Fruit fly (Drosophila melanogaster) whole organism, embryonic: ENCODE results near the gene CG14401.

Experiments
- B-H1 ChIP-seq: fragments of 200-800 bp; sonication (Bioruptor generic); IDR thresholded peaks from 3 replicates; pipeline ENCODE4 v1.3.6; 2022; ENCODE audit warnings: missing biosample characterization, missing genetic modification characterization
- CG11093 ChIP-seq: fragments of 200-800 bp; sonication (Bioruptor generic); IDR thresholded peaks from 3 replicates; pipeline ENCODE4 v1.3.6; 2022; ENCODE audit warnings: missing biosample characterization, missing genetic modification characterization
- CG11398 ChIP-seq: fragments of 200-800 bp; sonication (Bioruptor generic); optimal IDR thresholded peaks from 2 replicates; lab custom pipeline; 2016; ENCODE audit warnings: missing biosample characterization, missing genetic modification characterization
- CG11696 ChIP-seq: fragments of 200-800 bp; sonication (Bioruptor generic); IDR thresholded peaks from 2 replicates; pipeline ENCODE4 v1.3.6; 2022; ENCODE audit warnings: missing biosample characterization, missing genetic modification characterization
- CG11723 ChIP-seq: fragments of 200-800 bp; sonication (Bioruptor generic); optimal IDR thresholded peaks from 2 replicates; lab custom pipeline; 2017; ENCODE audit warnings: missing biosample characterization, mild to moderate bottlenecking, missing genetic modification characterization
- CG12155 ChIP-seq: fragments of 200-800 bp; sonication (Bioruptor generic); optimal IDR thresholded peaks from 3 replicates; lab custom pipeline; 2016; ENCODE audit warnings: missing biosample characterization, missing genetic modification characterization
- CG12942 ChIP-seq: fragments of 200-800 bp; sonication (Bioruptor generic); optimal IDR thresholded peaks from 3 replicates; lab custom pipeline; 2016; ENCODE audit warnings: missing biosample characterization, missing genetic modification characterization
- CG1832 ChIP-seq: fragments of 200-800 bp; sonication (Bioruptor generic); optimal IDR thresholded peaks from 2 replicates; lab custom pipeline; 2017; ENCODE audit warnings: missing biosample characterization, mild to moderate bottlenecking, missing genetic modification characterization, inconsistent platforms
- CG2202 ChIP-seq: fragments of 200-800 bp; sonication (Bioruptor generic); optimal IDR thresholded peaks from 2 replicates; lab custom pipeline; 2018; ENCODE audit warnings: missing biosample characterization, mild to moderate bottlenecking, missing genetic modification characterization
- CG34376 ChIP-seq: fragments of 200-800 bp; sonication (Bioruptor generic); optimal IDR thresholded peaks from 2 replicates; lab custom pipeline; 2018; ENCODE audit warnings: missing biosample characterization, mild to moderate bottlenecking, missing genetic modification characterization
- CG3847 ChIP-seq: fragments of 200-800 bp; sonication (Bioruptor generic); IDR thresholded peaks from 2 replicates; pipeline ENCODE4 v1.3.6; 2022; ENCODE audit warnings: missing biosample characterization, missing genetic modification characterization
- CG4617 ChIP-seq: fragments of 200-800 bp; sonication (Bioruptor generic); optimal IDR thresholded peaks from 3 replicates; lab custom pipeline; 2016; ENCODE audit warnings: missing biosample characterization, missing genetic modification characterization, borderline replicate concordance
- CG4707 ChIP-seq: fragments of 200-800 bp; sonication (Bioruptor generic); optimal IDR thresholded peaks from 2 replicates; lab custom pipeline; 2018; ENCODE audit warnings: missing biosample characterization, mild to moderate bottlenecking, missing genetic modification characterization, moderate library complexity
- CG6654 ChIP-seq: fragments of 200-800 bp; sonication (Bioruptor generic); optimal IDR thresholded peaks from 2 replicates; lab custom pipeline; 2017; ENCODE audit warnings: missing biosample characterization, mild to moderate bottlenecking, missing genetic modification characterization
- CG6765 ChIP-seq: fragments of 200-800 bp; sonication (Bioruptor generic); optimal IDR thresholded peaks from 3 replicates; lab custom pipeline; 2017; ENCODE audit warnings: missing biosample characterization, mild to moderate bottlenecking, missing genetic modification characterization
- CG6813 ChIP-seq: fragments of 200-800 bp; sonication (Bioruptor generic); optimal IDR thresholded peaks from 2 replicates; lab custom pipeline; 2017; ENCODE audit warnings: missing biosample characterization, missing genetic modification characterization, mild to moderate bottlenecking, moderate library complexity, missing genetic modification reagents
- CG7963 ChIP-seq: fragments of 200-800 bp; sonication (Bioruptor generic); IDR thresholded peaks from 3 replicates; pipeline ENCODE4 v1.3.6; 2022; ENCODE audit warnings: missing biosample characterization, missing genetic modification characterization; ENCODE audit not compliant: partially characterized antibody
- CG8478 ChIP-seq: fragments of >200 bp; optimal IDR thresholded peaks from 2 replicates; lab custom pipeline; 2018
- Chrac-16 ChIP-seq: fragments of 200-800 bp; sonication (Bioruptor generic); optimal IDR thresholded peaks from 3 replicates; lab custom pipeline; 2016; ENCODE audit warnings: missing biosample characterization, missing genetic modification characterization
- CrebB ChIP-seq: fragments of 200-800 bp; sonication (Bioruptor generic); optimal IDR thresholded peaks from 3 replicates; lab custom pipeline; 2018; ENCODE audit warnings: missing biosample characterization, mild to moderate bottlenecking, missing genetic modification characterization
- ERR ChIP-seq: fragments of 200-800 bp; sonication (Bioruptor generic); optimal IDR thresholded peaks from 2 replicates; lab custom pipeline; 2016; ENCODE audit warnings: missing biosample characterization, missing genetic modification characterization
- Hmr ChIP-seq: fragments of 200-800 bp; sonication (Bioruptor generic); optimal IDR thresholded peaks from 3 replicates; lab custom pipeline; 2017; ENCODE audit warnings: mild to moderate bottlenecking, missing biosample characterization, missing genetic modification reagents, missing genetic modification characterization
- Hmx ChIP-seq: fragments of 200-800 bp; sonication (Bioruptor generic); optimal IDR thresholded peaks from 2 replicates; lab custom pipeline; 2016; ENCODE audit warnings: missing biosample characterization, missing genetic modification characterization
- Hr39 ChIP-seq: fragments of >200 bp; optimal IDR thresholded peaks from 2 replicates; lab custom pipeline; 2017
- Hsf ChIP-seq: fragments of 200-800 bp; sonication (Bioruptor generic); optimal IDR thresholded peaks from 3 replicates; lab custom pipeline; 2016; ENCODE audit warnings: missing biosample characterization, missing genetic modification characterization
- NFAT ChIP-seq: fragments of 200-800 bp; sonication (Bioruptor generic); IDR thresholded peaks from 2 replicates; pipeline ENCODE4 v1.3.6; 2022; ENCODE audit warnings: missing biosample characterization, missing genetic modification characterization
- ap ChIP-seq: fragments of 200-800 bp; sonication (Bioruptor generic); IDR thresholded peaks from 2 replicates; pipeline ENCODE4 v1.3.6; 2022; ENCODE audit warnings: missing biosample characterization, missing genetic modification characterization
- ase ChIP-seq: fragments of 200-800 bp; sonication (Bioruptor generic); IDR thresholded peaks from 3 replicates; pipeline ENCODE4 v1.3.6; 2022; ENCODE audit warnings: missing biosample characterization, missing genetic modification characterization
- bsh ChIP-seq, 2 experiments: fragments of 200-800 bp; sonication (Bioruptor generic); optimal IDR thresholded peaks; 2 replicates each; lab custom pipeline; 2017 to 2018; ENCODE audit warnings: mild to moderate bottlenecking in 2 of 2, missing biosample characterization in 2 of 2, missing genetic modification characterization in 2 of 2, moderate library complexity in 1 of 2
- cg ChIP-seq: fragments of 200-800 bp; sonication (Bioruptor generic); optimal IDR thresholded peaks from 3 replicates; lab custom pipeline; 2019; ENCODE audit warnings: missing biosample characterization, mild to moderate bottlenecking, missing genetic modification characterization, moderate library complexity
- chinmo ChIP-seq: fragments of 200-800 bp; sonication (Bioruptor generic); IDR thresholded peaks from 4 replicates; pipeline ENCODE4 v1.3.6; 2022; ENCODE audit warnings: missing biosample characterization, missing genetic modification characterization; ENCODE audit not compliant: partially characterized antibody
- crc ChIP-seq: fragments of 200-800 bp; sonication (Bioruptor generic); optimal IDR thresholded peaks from 2 replicates; lab custom pipeline; 2016; ENCODE audit warnings: missing biosample characterization, missing genetic modification characterization
- danr ChIP-seq: fragments of 200-800 bp; sonication (Bioruptor generic); IDR thresholded peaks from 2 replicates; pipeline ENCODE4 v1.3.6; 2022; ENCODE audit warnings: missing biosample characterization, missing genetic modification characterization
- dm ChIP-seq: fragments of 200-800 bp; sonication (Bioruptor generic); optimal IDR thresholded peaks from 3 replicates; lab custom pipeline; 2016; ENCODE audit warnings: missing biosample characterization, missing genetic modification characterization
- ewg ChIP-seq: fragments of 200-800 bp; sonication (Bioruptor generic); optimal IDR thresholded peaks from 3 replicates; lab custom pipeline; 2017; ENCODE audit warnings: mild to moderate bottlenecking, missing biosample characterization, missing genetic modification reagents, missing genetic modification characterization
- gcm ChIP-seq: fragments of 200-800 bp; sonication (Bioruptor generic); optimal IDR thresholded peaks from 2 replicates; lab custom pipeline; 2019; ENCODE audit warnings: missing biosample characterization, mild to moderate bottlenecking, missing genetic modification characterization, moderate library complexity
- knrl ChIP-seq: fragments of 200-800 bp; sonication (Bioruptor generic); IDR thresholded peaks from 3 replicates; pipeline ENCODE4 v1.3.6; 2022; ENCODE audit warnings: missing biosample characterization, missing genetic modification characterization; ENCODE audit not compliant: partially characterized antibody
- lab ChIP-seq: fragments of 200-800 bp; sonication (Bioruptor generic); optimal IDR thresholded peaks from 3 replicates; lab custom pipeline; 2017; ENCODE audit warnings: missing biosample characterization, missing genetic modification characterization, mild to moderate bottlenecking, moderate library complexity, missing genetic modification reagents
- p53 ChIP-seq: fragments of 200-800 bp; sonication (Bioruptor generic); optimal IDR thresholded peaks from 2 replicates; lab custom pipeline; 2016; ENCODE audit warnings: missing biosample characterization, missing genetic modification characterization
- ro ChIP-seq: fragments of 200-800 bp; sonication (Bioruptor generic); IDR thresholded peaks from 2 replicates; pipeline ENCODE4 v1.3.6; 2022; ENCODE audit warnings: missing biosample characterization, missing genetic modification characterization
- scrt ChIP-seq: fragments of 200-800 bp; sonication (Bioruptor generic); optimal IDR thresholded peaks from 2 replicates; lab custom pipeline; 2018; ENCODE audit warnings: missing biosample characterization, mild to moderate bottlenecking, missing genetic modification characterization, moderate library complexity
- sim ChIP-seq: fragments of 200-800 bp; sonication (Bioruptor generic); IDR thresholded peaks from 2 replicates; pipeline ENCODE4 v1.3.6; 2022; ENCODE audit warnings: missing biosample characterization, missing genetic modification characterization
- slp2 ChIP-seq: fragments of 200-800 bp; sonication (Bioruptor generic); optimal IDR thresholded peaks from 2 replicates; lab custom pipeline; 2016; ENCODE audit warnings: missing biosample characterization, missing genetic modification characterization
- sqz ChIP-seq: fragments of 200-800 bp; sonication (Bioruptor generic); optimal IDR thresholded peaks from 3 replicates; lab custom pipeline; 2018; ENCODE audit warnings: missing biosample characterization, mild to moderate bottlenecking, missing genetic modification characterization
- stwl ChIP-seq: fragments of 200-800 bp; sonication (Bioruptor generic); optimal IDR thresholded peaks from 3 replicates; lab custom pipeline; 2018; ENCODE audit warnings: missing biosample characterization, mild to moderate bottlenecking, missing genetic modification characterization, moderate library complexity
- vnd ChIP-seq: fragments of 200-800 bp; sonication (Bioruptor generic); IDR thresholded peaks from 3 replicates; pipeline ENCODE4 v1.3.6; 2022; ENCODE audit warnings: missing biosample characterization, missing genetic modification characterization; ENCODE audit not compliant: partially characterized antibody
- zen2 ChIP-seq: fragments of 200-800 bp; sonication (Bioruptor generic); IDR thresholded peaks from 3 replicates; pipeline ENCODE4 v1.3.6; 2022; ENCODE audit warnings: missing biosample characterization, missing genetic modification characterization; ENCODE audit not compliant: partially characterized antibody

CG14401 gene

DNA sequence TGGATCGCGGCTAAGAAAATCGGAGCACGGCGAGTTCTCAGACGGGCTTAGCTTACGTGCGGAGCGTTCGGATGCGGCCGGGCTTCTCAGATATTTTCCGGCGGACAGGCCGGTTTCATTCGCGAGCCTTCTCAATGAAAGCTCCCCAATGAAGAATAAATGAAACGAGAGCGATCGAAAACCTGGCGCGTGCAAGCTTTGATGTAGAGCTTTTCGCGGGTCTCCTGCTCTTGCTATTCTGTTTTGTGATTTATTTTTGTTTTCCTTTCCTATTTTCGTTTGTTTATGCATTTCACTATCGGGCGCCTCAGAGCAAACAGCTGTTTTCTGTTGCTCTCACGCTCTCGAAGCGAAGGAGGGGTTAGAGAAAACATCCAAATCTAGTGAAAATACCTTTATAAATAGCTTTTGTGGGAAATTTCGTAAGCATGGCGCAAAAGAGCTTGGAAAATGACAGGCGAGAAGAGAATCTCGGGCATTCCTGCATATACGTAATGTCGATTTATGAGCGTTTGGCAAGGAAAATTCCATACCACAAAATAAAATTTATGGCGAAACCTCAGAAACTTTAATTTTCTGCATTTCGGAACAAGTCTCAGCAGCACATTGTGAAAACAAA, 16.3 kb downstream of the CG14401 start (continued):
- TF ChIP-seq ewg (GFP tag; lab: Kevin White, UChicago) (no peak), Hr39 (lab: Kevin White, UChicago) (no peak), CrebB (tag; lab: Kevin White, UChicago) (no peak), knrl (GFP tag; lab: Robert Waterston, UW) (no peak), sim (GFP tag; lab: Robert Waterston, UW) (no peak), zen2 (GFP tag; lab: Robert Waterston, UW) (no peak), CG12942 (GFP tag; lab: Kevin White, UChicago) (no peak), CG11398 (GFP tag; lab: Kevin White, UChicago) (no peak), CG8478 (lab: Kevin White, UChicago) (no peak), Hmr (GFP tag; lab: Kevin White, UChicago) (no peak), CG6765 (GFP tag; lab: Kevin White, UChicago) (peak; percentile 16), crc (GFP tag; lab: Kevin White, UChicago) (no peak), ase (GFP tag; lab: Robert Waterston, UW) (no peak), CG3847 (no peak), bsh (GFP tag; optimal IDR thresholded peaks at IDR 0.05; lab: Kevin White, UChicago) (no peak), CG4707 (peak; percentile 27), CG6813 (GFP tag; lab: Kevin White, UChicago) (peak; percentile 0), CG11696 (0 out of 2 replicates have a peak, but pooled peaks have one; percentile 6), sqz (GFP tag; lab: Kevin White, UChicago) (no peak), CG34376 (peak; percentile 65), CG11723 (GFP tag; lab: Kevin White, UChicago) (no peak), chinmo (GFP tag; lab: Robert Waterston, UW) (peak; percentile 90; the same call in 3 of the 4 replicates), slp2 (GFP tag; lab: Kevin White, UChicago) (no peak), ro (no peak), CG12155 (GFP tag; lab: Kevin White, UChicago) (no peak), NFAT (GFP tag; lab: Robert Waterston, UW) (no peak)
- TF ChIP-seq, all 482 proteins: peak for 38

DNA sequence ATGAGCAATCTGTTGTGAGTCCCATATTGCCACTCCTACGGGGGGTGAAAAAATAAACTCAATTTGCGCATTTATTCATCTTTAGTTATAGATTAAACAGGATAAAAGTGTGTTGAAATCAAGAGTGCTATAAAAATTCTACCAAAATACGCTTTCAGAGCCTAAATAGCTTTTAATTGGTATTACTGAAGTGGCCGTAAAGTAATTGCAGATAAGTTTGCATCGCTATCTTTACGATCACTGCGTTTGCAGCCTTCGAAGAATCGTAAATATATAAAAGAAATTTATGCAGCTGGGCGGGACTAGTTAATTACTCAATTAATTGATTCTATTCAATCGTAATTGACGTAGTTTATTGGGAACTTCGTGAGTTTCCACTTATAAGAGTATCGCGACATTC, 17.6 kb downstream of the CG14401 start:
- TF ChIP-seq Hmx (GFP tag; lab: Kevin White, UChicago) (no peak), cg (GFP tag; lab: Kevin White, UChicago) (no peak), stwl (no peak), CG11093 (GFP tag; lab: Robert Waterston, UW) (no peak), CG2202 (no peak), vnd (GFP tag; lab: Robert Waterston, UW) (no peak), gcm (GFP tag; lab: Kevin White, UChicago) (no peak), dm (GFP tag; lab: Kevin White, UChicago) (no peak), ap (GFP tag; lab: Robert Waterston, UW) (no peak)

DNA sequence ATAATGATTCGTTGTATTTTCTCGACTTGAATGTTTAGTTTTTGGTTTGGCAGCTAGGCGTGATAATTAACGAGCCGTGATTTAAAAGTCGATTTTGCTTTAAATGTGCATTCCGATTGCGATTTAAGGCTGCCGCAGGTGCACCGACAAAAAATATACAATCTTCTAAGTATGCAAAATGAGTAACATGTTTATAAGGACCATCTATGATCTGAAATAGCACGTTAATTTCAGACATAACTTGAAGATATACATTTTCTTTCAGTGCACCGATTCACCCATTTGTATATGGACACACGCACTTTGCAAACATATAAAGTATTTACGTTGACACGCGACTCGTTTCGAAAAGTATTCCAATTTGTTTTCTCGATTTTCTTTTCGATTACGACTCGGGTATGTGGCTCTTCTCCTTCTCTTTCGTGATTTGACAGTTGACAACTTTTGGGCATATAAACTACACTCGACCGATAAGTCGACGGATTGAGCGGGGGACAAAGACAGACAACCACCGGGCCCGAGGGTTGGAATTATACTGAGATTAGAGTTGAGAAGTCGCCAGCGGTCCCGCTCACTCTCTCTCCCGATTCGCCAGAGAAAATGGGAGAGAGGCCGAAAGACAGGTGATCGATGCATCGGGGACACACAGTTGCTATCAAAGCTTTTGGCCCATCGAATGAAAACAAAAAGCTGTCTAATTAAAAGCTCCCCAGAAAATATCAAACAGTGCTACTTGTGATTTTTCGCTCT, 20.4 kb downstream of the CG14401 start:
- no peak for TF ChIP-seq CG4617 (GFP tag; lab: Kevin White, UChicago)
- TF ChIP-seq Hsf (GFP tag; lab: Kevin White, UChicago), result peak; percentile 14
- no peak for TF ChIP-seq danr (GFP tag; lab: Robert Waterston, UW)
- no peak for TF ChIP-seq p53 (GFP tag; lab: Kevin White, UChicago)
- TF ChIP-seq ERR, result no peak
- TF ChIP-seq dm (GFP tag; lab: Kevin White, UChicago), result no peak
- no peak for TF ChIP-seq scrt (GFP tag; lab: Kevin White, UChicago)
- TF ChIP-seq CG1832 (GFP tag; lab: Kevin White, UChicago), result no peak
- no peak for TF ChIP-seq CG6654 (GFP tag; lab: Kevin White, UChicago)
- no peak for TF ChIP-seq CG7963 (GFP tag; lab: Robert Waterston, UW)
- TF ChIP-seq lab, result peak; percentile 53
- peak; percentile 29; the same call in 1 of the 3 replicates for TF ChIP-seq B-H1 (GFP tag; lab: Robert Waterston, UW)
- no peak for TF ChIP-seq Chrac-16 (GFP tag; lab: Kevin White, UChicago)
- TF ChIP-seq ase (GFP tag; lab: Robert Waterston, UW), result 0 out of 3 replicates have a peak, but pooled peaks have one; percentile 29
